Worm (Caenorhabditis elegans) whole organism, young adult: ENCODE measurements around the gene C17H12.5.

Experiments used
- B0035.1 ChIP-seq: sonication (generic microtip); optimal IDR thresholded peaks from 2 replicates; lab custom pipeline; 2016; ENCODE audit warnings: missing genetic modification characterization, mild to moderate bottlenecking, missing compliant biosample characterization, missing genotype, missing genetic modification reagents
- aptf-3 ChIP-seq: fragments of 200-800 bp; sonication (Bioruptor generic); IDR thresholded peaks from 2 replicates; pipeline ENCODE4 v1.3.6; 2022; ENCODE audit warnings: missing genetic modification characterization, missing compliant biosample characterization
- ztf-28 ChIP-seq: fragments of 200-800 bp; sonication (Bioruptor generic); IDR thresholded peaks from 2 replicates; pipeline ENCODE4 v1.3.6; 2022; ENCODE audit warnings: missing genetic modification reagents, missing genetic modification characterization, missing compliant biosample characterization

DNA sequence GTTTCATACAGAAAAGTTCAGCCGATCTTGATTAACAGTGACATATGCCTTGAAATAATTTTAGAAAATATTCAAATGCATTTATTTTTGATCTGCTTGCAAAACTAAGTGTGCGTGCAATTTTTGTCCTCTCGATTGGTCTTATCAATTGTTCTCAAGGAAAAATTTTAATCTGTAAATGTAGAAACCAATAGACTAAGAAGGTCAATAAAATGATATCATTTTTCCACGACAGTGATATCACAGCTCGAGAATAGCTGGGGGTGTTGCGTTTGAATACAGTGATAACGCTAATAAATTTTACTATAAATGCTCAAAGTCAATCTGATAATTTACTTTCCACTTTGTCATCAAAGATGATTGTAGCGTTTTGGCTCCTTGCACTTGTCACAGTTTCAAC is 915 bp upstream of the C17H12.5 start, which contains the start of gene C17H12.8:
- TF ChIP-seq aptf-3 (no peak), B0035.1 (tag; lab: Kevin White, UChicago) (no peak), ztf-28 (no peak)
